Fruit fly (Drosophila melanogaster) whole organism, embryonic: ENCODE measurements around the gene HisCl1.
A peak's percentile ranks its signal among the peaks of the same experiment; 100 is the strongest.

Experiments
- Bgb ChIP-seq: fragments of 200-800 bp; sonication (Bioruptor generic); IDR thresholded peaks from 2 replicates; pipeline ENCODE4 v1.3.6; 2022; ENCODE audit warnings: missing biosample characterization, missing genetic modification characterization; ENCODE audit not compliant: partially characterized antibody
- Bteb2 ChIP-seq: fragments of 200-800 bp; sonication (Bioruptor generic); optimal IDR thresholded peaks from 2 replicates; lab custom pipeline; 2016; ENCODE audit warnings: missing biosample characterization, missing genetic modification characterization
- CG1024 ChIP-seq: fragments of 200-800 bp; sonication (Bioruptor generic); IDR thresholded peaks from 2 replicates; pipeline ENCODE4 v1.3.6; 2022; ENCODE audit warnings: missing biosample characterization, missing genetic modification characterization
- CG11085 ChIP-seq: fragments of 200-800 bp; sonication (Bioruptor generic); IDR thresholded peaks from 2 replicates; pipeline ENCODE4 v1.3.6; 2022; ENCODE audit warnings: missing biosample characterization, missing genetic modification characterization
- CG11723 ChIP-seq: fragments of 200-800 bp; sonication (Bioruptor generic); optimal IDR thresholded peaks from 2 replicates; lab custom pipeline; 2017; ENCODE audit warnings: missing biosample characterization, mild to moderate bottlenecking, missing genetic modification characterization
- CG13296 ChIP-seq: fragments of 200-800 bp; sonication (Bioruptor generic); optimal IDR thresholded peaks from 3 replicates; lab custom pipeline; 2018; ENCODE audit warnings: missing biosample characterization, mild to moderate bottlenecking, missing genetic modification characterization
- CG14014 ChIP-seq: fragments of 200-800 bp; sonication (Bioruptor generic); IDR thresholded peaks from 2 replicates; pipeline ENCODE4 v1.3.6; 2022; ENCODE audit warnings: missing biosample characterization, missing genetic modification characterization
- CG14050 ChIP-seq: fragments of 200-800 bp; sonication (Bioruptor generic); IDR thresholded peaks from 3 replicates; pipeline ENCODE4 v1.3.6; 2022; ENCODE audit warnings: missing biosample characterization, missing genetic modification characterization
- CG15011 ChIP-seq: fragments of 200-800 bp; sonication (Bioruptor generic); optimal IDR thresholded peaks from 3 replicates; lab custom pipeline; 2018; ENCODE audit warnings: missing biosample characterization, mild to moderate bottlenecking, missing genetic modification characterization
- CG16863 ChIP-seq: fragments of 200-800 bp; sonication (Bioruptor generic); optimal IDR thresholded peaks from 3 replicates; lab custom pipeline; 2016; ENCODE audit warnings: missing biosample characterization, missing genetic modification characterization
- CG17612 ChIP-seq: fragments of 200-800 bp; sonication (Bioruptor generic); IDR thresholded peaks from 2 replicates; pipeline ENCODE4 v1.3.6; 2022; ENCODE audit warnings: missing biosample characterization, missing genetic modification characterization
- CG17829 ChIP-seq: fragments of 200-800 bp; optimal IDR thresholded peaks from 2 replicates; lab custom pipeline; 2019; ENCODE audit warnings: missing biosample characterization, mild to moderate bottlenecking, missing genetic modification characterization, moderate library complexity
- CG2129 ChIP-seq: fragments of 200-800 bp; sonication (Bioruptor generic); IDR thresholded peaks from 2 replicates; pipeline ENCODE4 v1.3.6; 2022; ENCODE audit warnings: missing biosample characterization, missing genetic modification characterization; ENCODE audit not compliant: partially characterized antibody
- CG32532 ChIP-seq: fragments of 200-800 bp; sonication (Bioruptor generic); IDR thresholded peaks from 2 replicates; pipeline ENCODE4 v1.3.6; 2022; ENCODE audit warnings: missing biosample characterization, missing genetic modification characterization
- CG5180 ChIP-seq: fragments of 200-800 bp; sonication (Bioruptor generic); optimal IDR thresholded peaks from 3 replicates; lab custom pipeline; 2017; ENCODE audit warnings: missing biosample characterization, missing genetic modification characterization, mild to moderate bottlenecking, moderate library complexity, missing genetic modification reagents
- CG6791 ChIP-seq: fragments of 200-800 bp; sonication (Bioruptor generic); IDR thresholded peaks from 3 replicates; pipeline ENCODE4 v1.3.6; 2022; ENCODE audit warnings: missing biosample characterization, missing genetic modification characterization; ENCODE audit not compliant: partially characterized antibody
- CG6854 ChIP-seq: fragments of 200-800 bp; sonication (Bioruptor generic); optimal IDR thresholded peaks from 3 replicates; lab custom pipeline; 2017; ENCODE audit warnings: missing biosample characterization, mild to moderate bottlenecking, missing genetic modification characterization
- CG8478 ChIP-seq: fragments of >200 bp; optimal IDR thresholded peaks from 2 replicates; lab custom pipeline; 2018
- CG9932 ChIP-seq: fragments of 200-800 bp; sonication (Bioruptor generic); IDR thresholded peaks from 2 replicates; pipeline ENCODE4 v1.3.6; 2022; ENCODE audit warnings: missing biosample characterization, missing genetic modification characterization
- Dek ChIP-seq: fragments of 200-800 bp; sonication (Bioruptor generic); optimal IDR thresholded peaks from 3 replicates; lab custom pipeline; 2019; ENCODE audit warnings: missing biosample characterization, mild to moderate bottlenecking, missing genetic modification characterization, moderate library complexity
- Dll ChIP-seq: fragments of 200-800 bp; sonication (Bioruptor generic); IDR thresholded peaks from 4 replicates; pipeline ENCODE4 v1.3.6; 2022; ENCODE audit warnings: missing biosample characterization, missing genetic modification characterization; ENCODE audit not compliant: partially characterized antibody
- Fer1 ChIP-seq: fragments of 200-800 bp; sonication (Bioruptor generic); optimal IDR thresholded peaks from 2 replicates; lab custom pipeline; 2017; ENCODE audit warnings: missing biosample characterization, mild to moderate bottlenecking, missing genetic modification characterization
- Gsc ChIP-seq: fragments of 200-800 bp; sonication (Bioruptor generic); IDR thresholded peaks from 2 replicates; pipeline ENCODE4 v1.3.6; 2022; ENCODE audit warnings: missing biosample characterization, missing genetic modification characterization
- Lpt ChIP-seq: fragments of >200 bp; optimal IDR thresholded peaks from 2 replicates; lab custom pipeline; 2018; ENCODE audit warnings: missing biosample characterization, missing genetic modification characterization
- MTF-1 ChIP-seq: fragments of 200-800 bp; sonication (Bioruptor generic); optimal IDR thresholded peaks from 2 replicates; lab custom pipeline; 2018; ENCODE audit warnings: missing biosample characterization, mild to moderate bottlenecking, missing genetic modification characterization, borderline replicate concordance
- NfI ChIP-seq: fragments of 200-800 bp; sonication (Bioruptor generic); optimal IDR thresholded peaks from 3 replicates; lab custom pipeline; 2018; ENCODE audit warnings: missing biosample characterization, mild to moderate bottlenecking, missing genetic modification characterization, moderate library complexity
- Oli ChIP-seq: fragments of 200-800 bp; sonication (Bioruptor generic); optimal IDR thresholded peaks from 2 replicates; lab custom pipeline; 2018; ENCODE audit warnings: missing biosample characterization, mild to moderate bottlenecking, missing genetic modification characterization, moderate library complexity
- Poxn ChIP-seq: fragments of 200-800 bp; sonication (Bioruptor generic); IDR thresholded peaks from 2 replicates; pipeline ENCODE4 v1.3.6; 2022; ENCODE audit warnings: missing biosample characterization, missing genetic modification characterization
- Scr ChIP-seq: fragments of 200-800 bp; sonication (Bioruptor generic); IDR thresholded peaks from 2 replicates; pipeline ENCODE4 v1.3.6; 2022; ENCODE audit warnings: missing biosample characterization, missing genetic modification characterization; ENCODE audit not compliant: partially characterized antibody
- Sin3A ChIP-seq: fragments of >200 bp; optimal IDR thresholded peaks from 2 replicates; lab custom pipeline; 2018
- Ssrp ChIP-seq: fragments of 200-800 bp; sonication (Bioruptor generic); optimal IDR thresholded peaks from 2 replicates; lab custom pipeline; 2018; ENCODE audit warnings: missing biosample characterization, mild to moderate bottlenecking, missing genetic modification characterization, moderate library complexity
- Stat92E ChIP-seq, 3 experiments: fragments of >200 bp in 2 of 3; fragments of 200-800 bp in 1 of 3; sonication (Bioruptor generic) in 1 of 3; optimal IDR thresholded peaks; 2 replicates each; lab custom pipeline; 2017 to 2019; ENCODE audit warnings: missing biosample characterization in 3 of 3, missing genetic modification characterization in 3 of 3, mild to moderate bottlenecking in 1 of 3, moderate library complexity in 1 of 3
- ab ChIP-seq: fragments of 200-800 bp; sonication (Bioruptor generic); optimal IDR thresholded peaks from 2 replicates; lab custom pipeline; 2016; ENCODE audit warnings: missing biosample characterization, missing genetic modification characterization
- ac ChIP-seq: fragments of 200-800 bp; sonication (Bioruptor generic); optimal IDR thresholded peaks from 3 replicates; lab custom pipeline; 2017; ENCODE audit warnings: missing biosample characterization, mild to moderate bottlenecking, missing genetic modification characterization
- br ChIP-seq: fragments of >200 bp; optimal IDR thresholded peaks from 2 replicates; lab custom pipeline; 2017
- bsh ChIP-seq, 2 experiments: fragments of 200-800 bp; sonication (Bioruptor generic); optimal IDR thresholded peaks; 2 replicates each; lab custom pipeline; 2017 to 2018; ENCODE audit warnings: mild to moderate bottlenecking in 2 of 2, missing biosample characterization in 2 of 2, missing genetic modification characterization in 2 of 2, moderate library complexity in 1 of 2
- btn ChIP-seq: fragments of 200-800 bp; sonication (Bioruptor generic); optimal IDR thresholded peaks from 2 replicates; lab custom pipeline; 2016; ENCODE audit warnings: missing biosample characterization, missing genetic modification characterization
- croc ChIP-seq: fragments of 200-800 bp; sonication (Bioruptor generic); conservative IDR thresholded peaks from 3 replicates; pipeline ENCODE4 v1.3.6; 2022; ENCODE audit warnings: missing biosample characterization, missing genetic modification characterization
- da ChIP-seq: fragments of 200-800 bp; sonication (Bioruptor generic); optimal IDR thresholded peaks from 2 replicates; lab custom pipeline; 2016; ENCODE audit warnings: missing biosample characterization, missing genetic modification characterization
- dan ChIP-seq: fragments of 200-800 bp; sonication (Bioruptor generic); IDR thresholded peaks from 2 replicates; pipeline ENCODE4 v1.3.6; 2022; ENCODE audit warnings: missing biosample characterization, missing genetic modification characterization
- gro ChIP-seq: fragments of 200-800 bp; sonication (Bioruptor generic); optimal IDR thresholded peaks from 2 replicates; lab custom pipeline; 2016; ENCODE audit warnings: missing biosample characterization, missing genetic modification characterization
- gsb-n ChIP-seq: fragments of 200-800 bp; sonication (Bioruptor generic); optimal IDR thresholded peaks from 3 replicates; lab custom pipeline; 2018; ENCODE audit warnings: missing biosample characterization, mild to moderate bottlenecking, missing genetic modification characterization
- hkb ChIP-seq, 2 experiments: fragments of 200-800 bp in 1 of 2; fragments of >200 bp in 1 of 2; sonication (Bioruptor generic) in 1 of 2; IDR thresholded peaks in 1 of 2; optimal IDR thresholded peaks in 1 of 2; 2 replicates each; pipeline versions ENCODE4 v1.3.6 to Lab custom; 2017 to 2022; ENCODE audit warnings: missing biosample characterization in 1 of 2, missing genetic modification characterization in 1 of 2
- jumu ChIP-seq: fragments of 200-800 bp; sonication (Bioruptor generic); optimal IDR thresholded peaks from 3 replicates; lab custom pipeline; 2016; ENCODE audit warnings: missing biosample characterization, missing genetic modification characterization
- lola ChIP-seq, 3 experiments: fragments of >200 bp in 2 of 3; fragments of 200-800 bp in 1 of 3; sonication (Bioruptor generic) in 1 of 3; optimal IDR thresholded peaks; 2 replicates each; lab custom pipeline; 2017 to 2019; ENCODE audit warnings: missing biosample characterization in 3 of 3, missing genetic modification characterization in 3 of 3, mild to moderate bottlenecking in 1 of 3, moderate library complexity in 1 of 3
- lov ChIP-seq, 2 experiments: fragments of 200-800 bp in 1 of 2; fragments of >200 bp in 1 of 2; sonication (Bioruptor generic) in 1 of 2; IDR thresholded peaks in 1 of 2; optimal IDR thresholded peaks in 1 of 2; 2 replicates in 1 of 2; 3 replicates in 1 of 2; pipeline versions ENCODE4 v1.3.6 to Lab custom; 2017 to 2022; ENCODE audit warnings: missing biosample characterization in 1 of 2, missing genetic modification characterization in 1 of 2
- phol ChIP-seq: fragments of 200-800 bp; sonication (Bioruptor generic); optimal IDR thresholded peaks from 3 replicates; lab custom pipeline; 2018; ENCODE audit warnings: missing biosample characterization, mild to moderate bottlenecking, missing genetic modification characterization, moderate library complexity
- row ChIP-seq: fragments of 200-800 bp; sonication (Bioruptor generic); IDR thresholded peaks from 3 replicates; pipeline ENCODE4 v1.3.6; 2022; ENCODE audit warnings: missing biosample characterization, missing genetic modification characterization
- schlank ChIP-seq: fragments of 200-800 bp; sonication (Bioruptor generic); optimal IDR thresholded peaks from 2 replicates; lab custom pipeline; 2018; ENCODE audit warnings: missing biosample characterization, mild to moderate bottlenecking, missing genetic modification characterization
- scrt ChIP-seq: fragments of 200-800 bp; sonication (Bioruptor generic); optimal IDR thresholded peaks from 2 replicates; lab custom pipeline; 2018; ENCODE audit warnings: missing biosample characterization, mild to moderate bottlenecking, missing genetic modification characterization, moderate library complexity

The HisCl1 gene

DNA sequence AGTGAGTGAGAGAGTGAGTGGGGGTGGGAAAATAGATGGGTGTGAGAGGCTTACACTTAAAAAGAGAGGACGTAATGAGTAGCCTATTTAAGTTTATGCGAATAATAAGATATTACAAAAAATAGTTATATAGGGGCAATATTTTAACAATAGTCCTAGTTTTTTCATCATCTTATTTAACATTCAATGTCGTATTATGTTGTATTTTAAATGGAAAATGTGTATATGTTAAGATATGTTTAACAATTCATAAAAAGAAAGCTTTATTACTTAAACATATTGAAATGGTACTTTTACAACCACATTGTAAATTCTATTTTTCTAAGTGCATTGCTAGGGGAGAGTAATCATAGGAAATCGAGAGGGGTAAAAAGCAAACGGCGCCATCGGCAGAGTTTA, 13.0 kb upstream of the HisCl1 start (continued):
- TF ChIP-seq lola (GFP tag; optimal IDR thresholded peaks at IDR 0.05; lab: Kevin White, UChicago) (peak in 1 of 3 experiments; percentile 86), CG14050 (no peak), Ssrp (tag; lab: Kevin White, UChicago) (peak; percentile 85), Scr (GFP tag; lab: Robert Waterston, UW) (no peak), Oli (tag; lab: Kevin White, UChicago) (peak; percentile 73), Dek (tag; lab: Kevin White, UChicago) (peak; percentile 75), scrt (GFP tag; lab: Kevin White, UChicago) (peak; percentile 66), ab (GFP tag; lab: Kevin White, UChicago) (no peak), Bteb2 (peak; percentile 25), CG11085 (GFP tag; lab: Robert Waterston, UW) (no peak), CG1024 (no peak), gsb-n (tag; lab: Kevin White, UChicago) (peak; percentile 77), CG17829 (tag; lab: Kevin White, UChicago) (peak; percentile 83), hkb (optimal IDR thresholded peaks at IDR 0.05; lab: Kevin White, UChicago) (no peak), hkb (GFP tag; IDR thresholded peaks at IDR 0.05; lab: Robert Waterston, UW) (no peak), CG17612 (GFP tag; lab: Robert Waterston, UW) (no peak), Stat92E (GFP tag; optimal IDR thresholded peaks at IDR 0.05; lab: Kevin White, UChicago) (no peak), CG14014 (GFP tag; lab: Robert Waterston, UW) (peak; percentile 45; the same call in 1 of the 2 replicates), CG13296 (GFP tag; lab: Kevin White, UChicago) (peak; percentile 78), croc (GFP tag; lab: Robert Waterston, UW) (peak; percentile 43; the same call in 2 of the 3 replicates), CG2129 (GFP tag; lab: Robert Waterston, UW) (no peak), CG9932 (GFP tag; lab: Robert Waterston, UW) (peak; percentile 38; the same call in 1 of the 2 replicates), da (GFP tag; lab: Kevin White, UChicago) (no peak), btn (GFP tag; lab: Kevin White, UChicago) (no peak), Fer1 (GFP tag; lab: Kevin White, UChicago) (peak; percentile 82), dan (GFP tag; lab: Robert Waterston, UW) (no peak; the same call in 1 of the 2 replicates), CG6854 (peak; percentile 73), gro (no peak), CG5180 (GFP tag; lab: Kevin White, UChicago) (peak; percentile 51), jumu (GFP tag; lab: Kevin White, UChicago) (no peak), lov (optimal IDR thresholded peaks at IDR 0.05; lab: Kevin White, UChicago) (no peak), lov (GFP tag; IDR thresholded peaks at IDR 0.05; lab: Robert Waterston, UW) (no peak), CG6791 (GFP tag; lab: Robert Waterston, UW) (no peak), br (lab: Kevin White, UChicago) (no peak), Gsc (no peak), Lpt (GFP tag; lab: Kevin White, UChicago) (no peak), Dll (GFP tag; lab: Robert Waterston, UW) (no peak), row (GFP tag; lab: Robert Waterston, UW) (peak; percentile 77), CG11723 (GFP tag; lab: Kevin White, UChicago) (peak; percentile 27), schlank (tag; lab: Kevin White, UChicago) (no peak), phol (tag; lab: Kevin White, UChicago) (peak; percentile 74), CG8478 (lab: Kevin White, UChicago) (no peak), Sin3A (lab: Kevin White, UChicago) (no peak), bsh (GFP tag; optimal IDR thresholded peaks at IDR 0.05; lab: Kevin White, UChicago) (peak in 1 of 2 experiments; percentile 83), NfI (GFP tag; lab: Kevin White, UChicago) (peak; percentile 41), CG32532 (GFP tag; lab: Robert Waterston, UW) (no peak), Poxn (no peak), MTF-1 (no peak), ac (no peak), Bgb (GFP tag; lab: Robert Waterston, UW) (no peak), CG16863 (GFP tag; lab: Kevin White, UChicago) (no peak), CG15011 (GFP tag; lab: Kevin White, UChicago) (peak; percentile 66)
